Worm (Caenorhabditis elegans) whole organism, late embryonic: Measurements from ENCODE around the gene egli-1.

Experiments used
- T23F11.4 ChIP-seq: fragments of 200-800 bp; sonication (Bioruptor generic); optimal IDR thresholded peaks from 2 replicates; lab custom pipeline; 2018; ENCODE audit warnings: mild to moderate bottlenecking, missing genetic modification characterization, missing compliant biosample characterization
- ceh-14 ChIP-seq: sonication (generic microtip); optimal IDR thresholded peaks from 2 replicates; lab custom pipeline; 2016; ENCODE audit warnings: missing genotype, missing genetic modification characterization, missing compliant biosample characterization
- ceh-45 ChIP-seq: fragments of 200-800 bp; sonication (Bioruptor generic); IDR thresholded peaks from 2 replicates; pipeline ENCODE4 v1.3.6; 2022; ENCODE audit warnings: missing genetic modification reagents, missing genetic modification characterization, missing compliant biosample characterization
- ceh-6 ChIP-seq: fragments of 200-800 bp; sonication (Bioruptor generic); optimal IDR thresholded peaks from 2 replicates; lab custom pipeline; 2018; ENCODE audit warnings: mild to moderate bottlenecking, missing genetic modification characterization, missing compliant biosample characterization
- elt-2 ChIP-seq: sonication (generic microtip); optimal IDR thresholded peaks from 2 replicates; lab custom pipeline; 2016; ENCODE audit warnings: missing genetic modification reagents, missing genetic modification characterization, missing compliant biosample characterization
- elt-4 ChIP-seq: sonication (generic microtip); optimal IDR thresholded peaks from 2 replicates; lab custom pipeline; 2016; ENCODE audit warnings: missing genetic modification characterization, missing compliant biosample characterization
- ets-4 ChIP-seq: sonication (generic microtip); optimal IDR thresholded peaks from 2 replicates; lab custom pipeline; 2016; ENCODE audit warnings: missing genetic modification characterization, missing compliant biosample characterization
- fax-1 ChIP-seq: sonication (generic microtip); optimal IDR thresholded peaks from 2 replicates; lab custom pipeline; 2016; ENCODE audit warnings: missing genotype, missing genetic modification characterization, missing compliant biosample characterization
- fkh-10 ChIP-seq: fragments of 150-350 bp; optimal IDR thresholded peaks from 2 replicates; lab custom pipeline; 2014; ENCODE audit warnings: missing biosample characterization, missing genetic modification reagents, missing genetic modification characterization
- hlh-13 ChIP-seq: fragments of 200-800 bp; sonication (Bioruptor generic); optimal IDR thresholded peaks from 2 replicates; lab custom pipeline; 2018; ENCODE audit warnings: mild to moderate bottlenecking, missing genetic modification characterization, missing compliant biosample characterization
- nhr-11 ChIP-seq: fragments of 150-350 bp; optimal IDR thresholded peaks from 2 replicates; lab custom pipeline; 2014; ENCODE audit warnings: missing biosample characterization, missing genetic modification characterization
- pha-4 ChIP-seq: fragments of 150-350 bp; optimal IDR thresholded peaks from 2 replicates; lab custom pipeline; 2018; ENCODE audit warnings: missing biosample characterization, missing genetic modification reagents, missing genetic modification characterization

DNA sequence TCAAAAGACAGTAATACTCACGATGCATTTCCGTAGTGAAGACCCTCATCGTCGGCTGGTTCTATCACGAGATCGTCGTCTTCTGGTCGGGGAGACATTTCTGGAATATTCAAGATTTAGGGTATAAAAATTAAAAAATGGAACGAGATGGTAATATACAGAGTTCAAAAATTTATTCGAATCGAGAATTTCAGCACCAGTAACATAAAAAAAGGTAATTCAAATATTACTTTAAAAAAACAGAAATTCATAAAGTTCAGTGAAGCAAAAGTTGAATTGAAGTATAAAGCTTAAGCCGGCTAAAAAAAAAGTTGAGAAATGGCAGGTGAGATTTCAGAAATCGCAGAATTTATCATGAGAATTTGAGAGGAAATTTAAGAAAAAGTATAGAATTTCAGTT is 13.6 kb upstream of the egli-1 start, which contains the start of gene cam-1:
- TF ChIP-seq fkh-10 (GFP tag; lab: Kevin White, UChicago) (no peak), nhr-11 (tag; lab: Kevin White, UChicago) (no peak), ets-4 (tag; lab: Kevin White, UChicago) (no peak), elt-2 (tag; lab: Kevin White, UChicago) (no peak), pha-4 (no peak), T23F11.4 (GFP tag; lab: Kevin White, UChicago) (no peak), ceh-45 (GFP tag; lab: Robert Waterston, UW) (no peak), elt-4 (no peak), ceh-6 (GFP tag; lab: Kevin White, UChicago) (no peak), ceh-14 (no peak), fax-1 (tag; lab: Kevin White, UChicago) (no peak), hlh-13 (GFP tag; lab: Kevin White, UChicago) (no peak)
